Worm (Caenorhabditis elegans) whole organism, L1 larva: ENCODE data around the gene R04B3.1.

Experiments
- alr-1 ChIP-seq: fragments of 200-800 bp; sonication (Bioruptor generic); optimal IDR thresholded peaks from 2 replicates; lab custom pipeline; 2018; ENCODE audit warnings: borderline replicate concordance, mild to moderate bottlenecking, missing genetic modification characterization, missing compliant biosample characterization
- ama-1 ChIP-seq: fragments of 150-350 bp; optimal IDR thresholded peaks from 2 replicates; lab custom pipeline; 2014
- dpl-1 ChIP-seq, 3 experiments: fragments of 150-350 bp in 2 of 3; sonication (generic microtip) in 1 of 3; optimal IDR thresholded peaks; 2 replicates each; lab custom pipeline; 2014 to 2017; ENCODE audit warnings: missing biosample characterization in 3 of 3, missing genetic modification characterization in 3 of 3, missing genetic modification reagents in 3 of 3
- nhr-76 ChIP-seq: sonication (generic microtip); optimal IDR thresholded peaks from 2 replicates; lab custom pipeline; 2017; ENCODE audit warnings: missing biosample characterization, missing genetic modification characterization
- pqm-1 ChIP-seq: sonication (generic microtip); optimal IDR thresholded peaks from 3 replicates; lab custom pipeline; 2017; ENCODE audit warnings: missing biosample characterization, missing genetic modification characterization
- snpc-4 ChIP-seq: fragments of 150-350 bp; optimal IDR thresholded peaks from 2 replicates; lab custom pipeline; 2014; ENCODE audit warnings: missing biosample characterization, missing genetic modification characterization
- sox-4 ChIP-seq: sonication (generic microtip); optimal IDR thresholded peaks from 2 replicates; lab custom pipeline; 2016; ENCODE audit warnings: missing genetic modification characterization, missing compliant biosample characterization
- unc-130 ChIP-seq: fragments of 150-350 bp; optimal IDR thresholded peaks from 2 replicates; lab custom pipeline; 2017; ENCODE audit warnings: missing biosample characterization, missing genetic modification characterization, inconsistent platforms
- ztf-11 ChIP-seq, 2 experiments: sonication (generic microtip); optimal IDR thresholded peaks; 2 replicates each; lab custom pipeline; 2016 to 2017; ENCODE audit warnings: missing genetic modification characterization in 2 of 2, missing biosample characterization in 1 of 2, missing compliant biosample characterization in 1 of 2

ce11 chrX:2488526-2489098 lies 17.4 kb upstream of the R04B3.1 start, which contains the start of gene hid-1:
- no peak for TF ChIP-seq nhr-76 (tag; lab: Kevin White, UChicago)
- no peak for TF ChIP-seq snpc-4
- peak in 1 of 2 experiments; percentile 46 for TF ChIP-seq ztf-11 (tag; optimal IDR thresholded peaks at IDR 0.05; lab: Kevin White, UChicago)
- no peak for TF ChIP-seq dpl-1 (GFP tag; optimal IDR thresholded peaks at IDR 0.05; lab: Kevin White, UChicago)
- no peak for TF ChIP-seq ama-1 (lab: Kevin White, UChicago)
- TF ChIP-seq pqm-1 (tag; lab: Kevin White, UChicago): no peak
- TF ChIP-seq unc-130 (tag; lab: Kevin White, UChicago): no peak
- TF ChIP-seq alr-1 (tag; lab: Kevin White, UChicago): no peak
- no peak for TF ChIP-seq sox-4 (tag; lab: Kevin White, UChicago)
